Worm (Caenorhabditis elegans): Measurements from ENCODE around the gene aak-2.

ce11 chrX:16840738-16841137 lies 44.9 kb downstream of the aak-2 start, which contains the start of gene dyla-1:
- no peak for TF ChIP-seq mdl-1 (tag; optimal IDR thresholded peaks at IDR 0.05)
- no peak for TF ChIP-seq unc-39 (tag; optimal IDR thresholded peaks at IDR 0.05)
- no peak for TF ChIP-seq skn-1 (tag; optimal IDR thresholded peaks at IDR 0.05)
- no peak for TF ChIP-seq nhr-237 (tag; optimal IDR thresholded peaks at IDR 0.05)
- TF ChIP-seq ztf-4 (tag; optimal IDR thresholded peaks at IDR 0.05), result no peak
- no peak for TF ChIP-seq ceh-82 (tag; optimal IDR thresholded peaks at IDR 0.05)
- TF ChIP-seq ztf-11 (tag; optimal IDR thresholded peaks at IDR 0.05), result no peak
- no peak for TF ChIP-seq lin-39 (tag; optimal IDR thresholded peaks at IDR 0.05)
- no peak for TF ChIP-seq ama-1 (optimal IDR thresholded peaks at IDR 0.05)
- no peak for TF ChIP-seq nhr-25 (tag; optimal IDR thresholded peaks at IDR 0.05)
- no peak for TF ChIP-seq fos-1 (tag; optimal IDR thresholded peaks at IDR 0.05)
